Fruit fly (Drosophila melanogaster): Measurements from ENCODE around the gene Aps.
A peak's percentile ranks its signal among the peaks of the same experiment; 100 is the strongest.

Gene Aps

DNA sequence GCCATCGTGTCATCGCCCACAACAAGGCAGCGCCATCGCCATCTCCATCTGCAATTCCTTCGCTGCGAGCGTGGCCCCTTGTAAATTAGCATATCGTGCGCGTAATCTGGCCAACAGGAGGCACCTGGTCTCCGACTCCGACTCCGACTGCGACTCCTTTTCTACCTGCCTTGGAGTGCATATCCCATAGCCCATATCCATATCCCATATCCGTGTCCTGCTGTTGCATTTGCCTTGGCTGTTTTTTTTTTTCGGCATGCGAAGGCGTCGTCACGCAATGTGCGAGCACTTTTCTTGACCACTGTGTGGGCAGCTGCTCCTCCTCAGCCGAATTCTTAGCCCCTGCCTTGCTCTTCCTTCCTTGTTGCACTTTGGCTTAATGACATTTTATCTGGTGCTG, 19.5 kb upstream of the Aps start:
- TF ChIP-seq Hr4 (GFP tag; optimal IDR thresholded peaks at IDR 0.05) (no peak), CG9139 (GFP tag; optimal IDR thresholded peaks at IDR 0.05) (no peak), ss (GFP tag; optimal IDR thresholded peaks at IDR 0.05) (peak in 1 of 2 experiments; percentile 93)

DNA sequence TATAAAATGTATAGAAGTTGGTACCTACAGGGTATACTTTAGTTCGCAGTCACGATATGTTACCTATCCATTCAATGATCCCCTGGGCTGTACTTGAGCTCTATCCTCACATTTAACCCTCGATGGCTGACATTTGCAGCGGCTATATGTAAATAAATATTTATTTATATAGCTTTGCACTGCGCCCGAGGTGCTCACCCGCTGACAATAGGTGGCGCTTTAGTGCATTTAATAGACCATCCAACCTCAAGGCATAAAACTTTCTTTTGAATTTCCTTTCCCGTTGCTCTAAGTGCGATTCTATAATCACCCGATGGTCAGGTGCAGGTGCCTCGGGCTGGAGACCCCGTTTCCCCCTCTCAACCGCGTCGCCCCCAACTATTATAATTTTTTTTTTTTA, 18.3 kb upstream of the Aps start:
- TF ChIP-seq Ets96B (tag; optimal IDR thresholded peaks at IDR 0.05) = no peak
- no peak for TF ChIP-seq CG16779 (tag; optimal IDR thresholded peaks at IDR 0.05)
- no peak for TF ChIP-seq CG4318 (GFP tag; optimal IDR thresholded peaks at IDR 0.05)
- no peak for TF ChIP-seq acj6 (GFP tag; optimal IDR thresholded peaks at IDR 0.05)
- TF ChIP-seq CG11294 (GFP tag; IDR thresholded peaks at IDR 0.05) = no peak
- TF ChIP-seq Met (GFP tag; optimal IDR thresholded peaks at IDR 0.05) = no peak
- TF ChIP-seq fkh (GFP tag; optimal IDR thresholded peaks at IDR 0.05) = no peak
- TF ChIP-seq CG15336 (GFP tag; IDR thresholded peaks at IDR 0.05) = no peak
- TF ChIP-seq svp (GFP tag) = no peak
- TF ChIP-seq CG1621 (tag; optimal IDR thresholded peaks at IDR 0.05) = no peak
- no peak for TF ChIP-seq CG6854 (GFP tag; optimal IDR thresholded peaks at IDR 0.05)
- no peak for TF ChIP-seq pdm3 (GFP tag; optimal IDR thresholded peaks at IDR 0.05)
- no peak for TF ChIP-seq CG6163 (GFP tag; IDR thresholded peaks at IDR 0.05)
- no peak for TF ChIP-seq CG8319 (GFP tag; optimal IDR thresholded peaks at IDR 0.05)
- TF ChIP-seq esn (GFP tag; optimal IDR thresholded peaks at IDR 0.05) = no peak
- TF ChIP-seq fd59A (GFP tag; optimal IDR thresholded peaks at IDR 0.05) = no peak

dm6 chr3L:10913214-10913613, 14.3 kb upstream of the Aps start:
- TF ChIP-seq Sox14 (GFP tag; optimal IDR thresholded peaks at IDR 0.05) (peak; percentile 63), fd85E (GFP tag; optimal IDR thresholded peaks at IDR 0.05) (no peak), CG11294 (GFP tag; IDR thresholded peaks at IDR 0.05) (peak; percentile 72), CG8319 (GFP tag; optimal IDR thresholded peaks at IDR 0.05) (no peak), Smox (GFP tag; optimal IDR thresholded peaks at IDR 0.05) (peak; percentile 20), Ets96B (tag; optimal IDR thresholded peaks at IDR 0.05) (peak; percentile 59), CG6163 (GFP tag; IDR thresholded peaks at IDR 0.05) (peak; percentile 90), achi (GFP tag; optimal IDR thresholded peaks at IDR 0.05) (peak; percentile 63), CG7368 (GFP tag; optimal IDR thresholded peaks at IDR 0.05) (no peak), CG15336 (GFP tag; IDR thresholded peaks at IDR 0.05) (peak; percentile 92), CG11902 (GFP tag; optimal IDR thresholded peaks at IDR 0.05) (no peak), Gug (GFP tag; IDR thresholded peaks at IDR 0.05) (peak; percentile 85), Eip75B (GFP tag; optimal IDR thresholded peaks at IDR 0.05) (peak; percentile 65), CG3032 (tag; optimal IDR thresholded peaks at IDR 0.05) (peak; percentile 67), CG34406 (GFP tag; optimal IDR thresholded peaks at IDR 0.05) (peak; percentile 42), topi (GFP tag; optimal IDR thresholded peaks at IDR 0.05) (peak; percentile 47), Hr38 (GFP tag; optimal IDR thresholded peaks at IDR 0.05) (no peak), Eip93F (GFP tag; optimal IDR thresholded peaks at IDR 0.05) (no peak), Ets21C (GFP tag; optimal IDR thresholded peaks at IDR 0.05) (no peak), CG1621 (tag; optimal IDR thresholded peaks at IDR 0.05) (peak; percentile 56), CG6792 (GFP tag; optimal IDR thresholded peaks at IDR 0.05) (peak; percentile 48), CG8119 (GFP tag; IDR thresholded peaks at IDR 0.05) (peak; percentile 85), ss (GFP tag; optimal IDR thresholded peaks at IDR 0.05) (peak; percentile 17 to 53), dsx (GFP tag; optimal IDR thresholded peaks at IDR 0.05; ENCODE audit: poor library complexity, severe bottlenecking) (peak; percentile 58), net (GFP tag; optimal IDR thresholded peaks at IDR 0.05) (peak; percentile 71), CG10669 (GFP tag; optimal IDR thresholded peaks at IDR 0.05) (peak; percentile 55), esn (GFP tag; optimal IDR thresholded peaks at IDR 0.05) (peak; percentile 53), Lpt (GFP tag; optimal IDR thresholded peaks at IDR 0.05) (peak; percentile 35), CG6276 (GFP tag; optimal IDR thresholded peaks at IDR 0.05) (peak; percentile 84), Blimp-1 (GFP tag; optimal IDR thresholded peaks at IDR 0.05) (no peak), CG9139 (GFP tag; optimal IDR thresholded peaks at IDR 0.05) (no peak), OdsH (GFP tag; optimal IDR thresholded peaks at IDR 0.05) (peak; percentile 73), dac (GFP tag; optimal IDR thresholded peaks at IDR 0.05) (peak; percentile 72), CG10631 (GFP tag; optimal IDR thresholded peaks at IDR 0.05) (peak; percentile 67), vri (GFP tag; optimal IDR thresholded peaks at IDR 0.05) (no peak), CG31627 (GFP tag; optimal IDR thresholded peaks at IDR 0.05) (peak; percentile 30), Sox102F (GFP tag; optimal IDR thresholded peaks at IDR 0.05) (peak; percentile 44), fkh (GFP tag; optimal IDR thresholded peaks at IDR 0.05) (no peak), CG8632 (GFP tag; optimal IDR thresholded peaks at IDR 0.05) (peak; percentile 41)

Data from whole organism, prepupa.